In the genomic region with DNA sequence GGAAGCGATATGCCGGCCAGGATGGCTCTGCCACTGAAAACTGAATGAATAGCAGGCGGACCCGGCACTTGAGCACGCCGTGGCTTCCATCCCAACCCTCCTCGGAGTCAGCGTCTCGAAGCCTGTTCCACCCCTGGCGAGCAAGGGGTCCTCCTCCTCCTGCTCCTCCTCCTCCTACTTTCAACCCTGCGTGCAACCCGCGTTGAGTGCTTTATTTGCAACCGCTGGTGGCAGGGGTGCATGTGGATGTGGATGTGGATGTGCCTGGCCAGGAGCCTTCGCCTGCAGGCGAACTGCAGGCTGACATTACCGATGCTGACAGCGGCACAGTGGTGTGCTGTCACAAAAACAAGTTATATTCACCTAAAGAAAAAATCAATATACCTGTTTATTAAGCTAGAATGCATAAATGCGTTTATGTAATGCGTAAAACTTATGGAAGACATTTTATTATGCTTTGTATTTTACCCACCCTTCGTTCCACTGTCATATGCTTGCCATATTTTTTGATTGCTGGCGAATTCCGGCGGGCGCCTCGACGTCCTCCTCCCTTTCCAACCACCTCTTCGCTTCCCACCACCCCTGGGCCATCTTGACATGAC, we compare ENCODE assay signal across 4 fruit fly cellular contexts.
TF ChIP-seq lines count a peak whose summit lies in the region.

No protein-coding gene starts in this region.

- no peak for TF ChIP-seq CTCF in whole organism, embryonic (GFP tag; optimal IDR thresholded peaks at IDR 0.05; lab: Kevin White, UChicago)

TF ChIP-seq in whole organism, embryonic, 481 proteins besides CTCF, POLR2A, EP300 and RAD21 (continues in another document):
- peak; percentile 72 for TF ChIP-seq CG33557 (GFP tag; optimal IDR thresholded peaks at IDR 0.05; lab: Kevin White, UChicago)
- TF ChIP-seq zen2 (GFP tag; IDR thresholded peaks at IDR 0.05; lab: Robert Waterston, UW; ENCODE audit: partially characterized antibody): no peak
- no peak for TF ChIP-seq CG3065 (GFP tag; optimal IDR thresholded peaks at IDR 0.05; lab: Kevin White, UChicago)
- no peak for TF ChIP-seq CG10147 (GFP tag; optimal IDR thresholded peaks at IDR 0.05; lab: Kevin White, UChicago)
- peak; percentile 70 for TF ChIP-seq corto (GFP tag; optimal IDR thresholded peaks at IDR 0.05; lab: Kevin White, UChicago)
- no peak for TF ChIP-seq CG10321 (GFP tag; IDR thresholded peaks at IDR 0.05; lab: Robert Waterston, UW)
- TF ChIP-seq tx (GFP tag; optimal IDR thresholded peaks at IDR 0.05; lab: Kevin White, UChicago): no peak
- TF ChIP-seq ash1 (GFP tag; optimal IDR thresholded peaks at IDR 0.05; lab: Kevin White, UChicago): no peak
- TF ChIP-seq tup (GFP tag; optimal IDR thresholded peaks at IDR 0.05; lab: Kevin White, UChicago): no peak
- no peak for TF ChIP-seq inv (GFP tag; IDR thresholded peaks at IDR 0.05; lab: Robert Waterston, UW; ENCODE audit: partially characterized antibody)
- peak; percentile 53 for TF ChIP-seq CG3407 (GFP tag; optimal IDR thresholded peaks at IDR 0.05; lab: Kevin White, UChicago)
- peak; percentile 42 for TF ChIP-seq CG17385 (GFP tag; optimal IDR thresholded peaks at IDR 0.05; lab: Kevin White, UChicago)
- peak; percentile 34; the same call in 1 of the 2 replicates for TF ChIP-seq CG11247 (GFP tag; IDR thresholded peaks at IDR 0.05; lab: Robert Waterston, UW)
- TF ChIP-seq sc (optimal IDR thresholded peaks at IDR 0.05; lab: Kevin White, UChicago): no peak
- TF ChIP-seq sc (GFP tag; optimal IDR thresholded peaks at IDR 0.05; lab: Kevin White, UChicago): peak; percentile 63
- TF ChIP-seq twi (tag; optimal IDR thresholded peaks at IDR 0.05; lab: Kevin White, UChicago): peak; percentile 35
- peak; percentile 18; the same call in 1 of the 2 replicates for TF ChIP-seq CG9215 (GFP tag; IDR thresholded peaks at IDR 0.05; lab: Robert Waterston, UW)
- no peak for TF ChIP-seq aop (GFP tag; IDR thresholded peaks at IDR 0.05; lab: Robert Waterston, UW)
- TF ChIP-seq insv (GFP tag; optimal IDR thresholded peaks at IDR 0.05; lab: Kevin White, UChicago): no peak
- TF ChIP-seq CG10543 (GFP tag; optimal IDR thresholded peaks at IDR 0.05; lab: Kevin White, UChicago): no peak
- peak; percentile 77 for TF ChIP-seq chm (GFP tag; IDR thresholded peaks at IDR 0.05; lab: Robert Waterston, UW)

TF ChIP-seq in whole organism, prepupa, 60 proteins besides CTCF, POLR2A, EP300 and RAD21 (continues in another document):
- TF ChIP-seq topi (GFP tag; optimal IDR thresholded peaks at IDR 0.05; lab: Kevin White, UChicago) (peak; percentile 83), CG6163 (GFP tag; IDR thresholded peaks at IDR 0.05; lab: Robert Waterston, UW) (peak; percentile 92), Lpt (GFP tag; optimal IDR thresholded peaks at IDR 0.05; lab: Kevin White, UChicago) (peak; percentile 51), CG16779 (tag; optimal IDR thresholded peaks at IDR 0.05; lab: Kevin White, UChicago) (peak; percentile 69), OdsH (GFP tag; optimal IDR thresholded peaks at IDR 0.05; lab: Kevin White, UChicago) (peak; percentile 81), CG8119 (GFP tag; IDR thresholded peaks at IDR 0.05; lab: Robert Waterston, UW) (peak; percentile 69; the same call in 2 of the 3 replicates), Eip93F (GFP tag; optimal IDR thresholded peaks at IDR 0.05; lab: Kevin White, UChicago) (peak; percentile 48), Eip75B (GFP tag; optimal IDR thresholded peaks at IDR 0.05; lab: Kevin White, UChicago) (peak; percentile 85), net (GFP tag; optimal IDR thresholded peaks at IDR 0.05; lab: Kevin White, UChicago) (peak; percentile 78), acj6 (GFP tag; optimal IDR thresholded peaks at IDR 0.05; lab: Kevin White, UChicago) (peak; percentile 82), Sox14 (GFP tag; optimal IDR thresholded peaks at IDR 0.05; lab: Kevin White, UChicago) (peak; percentile 83), cyc (GFP tag; optimal IDR thresholded peaks at IDR 0.05; lab: Kevin White, UChicago) (peak; percentile 80), fd85E (GFP tag; optimal IDR thresholded peaks at IDR 0.05; lab: Kevin White, UChicago) (peak; percentile 17), svp (GFP tag; lab: Kevin White, UChicago) (peak; percentile 94), Blimp-1 (GFP tag; optimal IDR thresholded peaks at IDR 0.05; lab: Kevin White, UChicago) (peak; percentile 66), Ets21C (GFP tag; optimal IDR thresholded peaks at IDR 0.05; lab: Kevin White, UChicago) (peak; percentile 82), Smox (GFP tag; optimal IDR thresholded peaks at IDR 0.05; lab: Kevin White, UChicago) (peak; percentile 83), Sox102F (GFP tag; optimal IDR thresholded peaks at IDR 0.05; lab: Kevin White, UChicago) (peak; percentile 90), eg (GFP tag; IDR thresholded peaks at IDR 0.05; lab: Robert Waterston, UW) (peak; percentile 77), CG6792 (GFP tag; optimal IDR thresholded peaks at IDR 0.05; lab: Kevin White, UChicago) (peak; percentile 87), fkh (GFP tag; optimal IDR thresholded peaks at IDR 0.05; lab: Kevin White, UChicago) (no peak), Eip78C (GFP tag; lab: Kevin White, UChicago) (peak; percentile 97)

TF ChIP-seq in whole organism, pupa, 21 proteins besides CTCF, POLR2A, EP300 and RAD21:
- peak; percentile 42; the same call in 1 of the 2 replicates for TF ChIP-seq Ets98B (GFP tag; IDR thresholded peaks at IDR 0.05; lab: Robert Waterston, UW)
- TF ChIP-seq CG9948 (tag; optimal IDR thresholded peaks at IDR 0.05; lab: Kevin White, UChicago): peak; percentile 80
- TF ChIP-seq CG12605 (GFP tag; IDR thresholded peaks at IDR 0.05; lab: Robert Waterston, UW): peak; percentile 55
- TF ChIP-seq CG8301 (tag; optimal IDR thresholded peaks at IDR 0.05; lab: Kevin White, UChicago): peak; percentile 64
- TF ChIP-seq D1 (tag; optimal IDR thresholded peaks at IDR 0.05; lab: Kevin White, UChicago): peak; percentile 1
- TF ChIP-seq EcR (GFP tag; optimal IDR thresholded peaks at IDR 0.05; lab: Kevin White, UChicago): no peak
- peak; percentile 75 for TF ChIP-seq gl (tag; optimal IDR thresholded peaks at IDR 0.05; lab: Kevin White, UChicago)
- peak; percentile 84 for TF ChIP-seq Snoo (tag; optimal IDR thresholded peaks at IDR 0.05; lab: Kevin White, UChicago)
- TF ChIP-seq CG34367 (tag; optimal IDR thresholded peaks at IDR 0.05; lab: Kevin White, UChicago): peak; percentile 81
- TF ChIP-seq rn (GFP tag; IDR thresholded peaks at IDR 0.05; lab: Robert Waterston, UW): peak; percentile 65
- TF ChIP-seq CG17806 (tag; optimal IDR thresholded peaks at IDR 0.05; lab: Kevin White, UChicago): peak; percentile 84
- TF ChIP-seq fd96Ca (GFP tag; IDR thresholded peaks at IDR 0.05; lab: Robert Waterston, UW): peak; percentile 71; the same call in 2 of the 3 replicates
- TF ChIP-seq CG32121 (GFP tag; IDR thresholded peaks at IDR 0.05; lab: Robert Waterston, UW): peak; percentile 35; the same call in 1 of the 2 replicates
- TF ChIP-seq CG14655 (GFP tag; optimal IDR thresholded peaks at IDR 0.05; lab: Kevin White, UChicago): peak; percentile 69
- TF ChIP-seq CG13204 (GFP tag; optimal IDR thresholded peaks at IDR 0.05; lab: Kevin White, UChicago): peak; percentile 70
- no peak for TF ChIP-seq CG10348 (GFP tag; IDR thresholded peaks at IDR 0.05; lab: Robert Waterston, UW)
- peak; percentile 85 for TF ChIP-seq Pif1A (GFP tag; optimal IDR thresholded peaks at IDR 0.05; lab: Kevin White, UChicago)
- peak; percentile 86 for TF ChIP-seq CG4496 (GFP tag; IDR thresholded peaks at IDR 0.05; lab: Robert Waterston, UW)
- TF ChIP-seq CG8159 (tag; optimal IDR thresholded peaks at IDR 0.05; lab: Kevin White, UChicago): peak; percentile 89
- TF ChIP-seq CG15710 (tag; optimal IDR thresholded peaks at IDR 0.05; lab: Kevin White, UChicago): peak; percentile 84
- peak; percentile 78 for TF ChIP-seq Pif1B (GFP tag; optimal IDR thresholded peaks at IDR 0.05; lab: Kevin White, UChicago)
TF ChIP-seq in whole organism, pupa: peak in this region for 19.

TF ChIP-seq in whole organism, wandering third instar larva, 38 proteins besides CTCF, POLR2A, EP300 and RAD21 (continues in another document):
- peak; percentile 35 for TF ChIP-seq sage (GFP tag; optimal IDR thresholded peaks at IDR 0.05; lab: Kevin White, UChicago)
- peak; percentile 87 for TF ChIP-seq HLH106 (tag; optimal IDR thresholded peaks at IDR 0.05; lab: Kevin White, UChicago)
- TF ChIP-seq Hr78 (GFP tag; optimal IDR thresholded peaks at IDR 0.05; lab: Kevin White, UChicago): no peak
- peak; percentile 88 for TF ChIP-seq br (GFP tag; optimal IDR thresholded peaks at IDR 0.05; lab: Kevin White, UChicago)
- TF ChIP-seq usp (GFP tag; optimal IDR thresholded peaks at IDR 0.05; lab: Kevin White, UChicago): no peak
- TF ChIP-seq CG9705 (GFP tag; optimal IDR thresholded peaks at IDR 0.05; lab: Kevin White, UChicago): peak; percentile 80
- TF ChIP-seq Dif (GFP tag; optimal IDR thresholded peaks at IDR 0.05; lab: Kevin White, UChicago; ENCODE audit: partially characterized antibody): no peak
- no peak for TF ChIP-seq tai (GFP tag; optimal IDR thresholded peaks at IDR 0.05; lab: Kevin White, UChicago)
- peak; percentile 32 for TF ChIP-seq Mio (GFP tag; optimal IDR thresholded peaks at IDR 0.05; lab: Kevin White, UChicago)
- TF ChIP-seq Hr83 (GFP tag; optimal IDR thresholded peaks at IDR 0.05; lab: Kevin White, UChicago; ENCODE audit: poor library complexity, severe bottlenecking): no peak
- no peak for TF ChIP-seq Abd-B (GFP tag; optimal IDR thresholded peaks at IDR 0.05; lab: Kevin White, UChicago)
- peak; percentile 74 for TF ChIP-seq Jra (GFP tag; optimal IDR thresholded peaks at IDR 0.05; lab: Kevin White, UChicago)
- no peak for TF ChIP-seq Myc (optimal IDR thresholded peaks at IDR 0.05; lab: Kevin White, UChicago)
- no peak for TF ChIP-seq N (GFP tag; optimal IDR thresholded peaks at IDR 0.05; lab: Kevin White, UChicago)
- TF ChIP-seq woc (GFP tag; optimal IDR thresholded peaks at IDR 0.05; lab: Kevin White, UChicago): peak; percentile 79
- TF ChIP-seq dsf (GFP tag; optimal IDR thresholded peaks at IDR 0.05; lab: Kevin White, UChicago; ENCODE audit: borderline replicate concordance): peak; percentile 10
- no peak for TF ChIP-seq lola (GFP tag; optimal IDR thresholded peaks at IDR 0.05; lab: Kevin White, UChicago)
- TF ChIP-seq Sp1 (GFP tag; optimal IDR thresholded peaks at IDR 0.05; lab: Kevin White, UChicago): peak; percentile 84
- TF ChIP-seq dmrt93B (GFP tag; optimal IDR thresholded peaks at IDR 0.05; lab: Kevin White, UChicago): peak; percentile 72
- TF ChIP-seq pan (optimal IDR thresholded peaks at IDR 0.05; lab: Kevin White, UChicago): no peak
- peak; percentile 40 for TF ChIP-seq GATAd (GFP tag; optimal IDR thresholded peaks at IDR 0.05; lab: Kevin White, UChicago)
- TF ChIP-seq Hnf4 (GFP tag; optimal IDR thresholded peaks at IDR 0.05; lab: Kevin White, UChicago): peak; percentile 86
- no peak for TF ChIP-seq Vsx2 (GFP tag; optimal IDR thresholded peaks at IDR 0.05; lab: Kevin White, UChicago; ENCODE audit: partially characterized antibody)
- no peak for TF ChIP-seq Dfd (GFP tag; optimal IDR thresholded peaks at IDR 0.05; lab: Kevin White, UChicago)
- TF ChIP-seq fru (GFP tag; optimal IDR thresholded peaks at IDR 0.05; lab: Kevin White, UChicago): peak; percentile 92
- peak; percentile 84 for TF ChIP-seq OdsH (GFP tag; optimal IDR thresholded peaks at IDR 0.05; lab: Kevin White, UChicago)

Comparison
In these comparisons a context has a peak if more than half of its experiments do, and no peak if none do; other contexts are left out.
1. Of the 7 proteins assayed by ChIP-seq in both whole organism, embryonic and whole organism, prepupa: peak only in whole organism, embryonic: none; only in whole organism, prepupa: CG16779, CG6854, Hr39 and Lpt; in both: Blimp-1, Gug and Sox102F; in neither: 0.